Worm (Caenorhabditis elegans): ENCODE measurements around the gene nlp-36.

Gene nlp-36

DNA sequence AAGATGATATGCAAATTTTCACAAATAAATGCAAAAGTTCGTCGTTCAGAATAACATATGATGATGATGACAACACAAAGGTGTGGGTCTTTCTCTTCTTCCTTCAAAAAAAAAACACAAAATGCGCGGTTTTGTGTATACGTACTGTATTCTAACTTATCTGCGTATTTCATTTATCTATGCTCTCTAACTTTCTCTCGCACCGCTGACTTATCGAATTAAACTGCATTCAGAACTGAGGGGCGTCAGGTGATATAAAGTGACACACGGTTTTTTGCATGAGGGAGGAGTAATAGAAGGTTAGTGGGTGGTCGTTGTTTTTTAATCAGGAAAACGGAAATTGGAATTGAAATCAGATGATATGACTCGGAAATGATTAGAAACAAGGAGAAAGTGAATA lies 11.7 kb downstream of the nlp-36 start, which contains the start of gene sod-4 (continued):
- TF ChIP-seq blmp-1 (tag; optimal IDR thresholded peaks at IDR 0.05; ENCODE audit: insufficient read depth) (no peak), nhr-129 (tag; optimal IDR thresholded peaks at IDR 0.05) (peak; percentile 60), R02D3.7 (tag; optimal IDR thresholded peaks at IDR 0.05) (no peak), lin-11 (tag; optimal IDR thresholded peaks at IDR 0.05) (no peak)

DNA sequence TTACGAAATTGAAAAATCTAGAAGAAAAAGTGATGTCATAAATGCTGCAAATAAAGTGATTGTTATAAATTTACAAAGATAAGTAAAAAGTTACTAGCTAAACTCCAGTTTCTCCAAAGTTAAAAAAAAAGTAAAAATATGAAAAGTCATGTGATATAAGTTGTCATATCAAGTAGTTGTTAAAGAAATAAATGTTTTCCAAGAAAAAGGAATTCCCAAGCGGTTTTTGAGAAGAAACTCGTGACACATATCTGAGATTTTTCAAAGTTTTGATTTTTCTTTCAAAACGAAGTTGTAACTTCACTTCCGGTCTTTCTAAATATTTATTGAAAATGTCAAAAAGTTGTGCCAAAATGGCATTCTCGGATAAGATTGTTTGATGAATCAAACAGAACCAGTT lies 12.5 kb downstream of the nlp-36 start:
- TF ChIP-seq lsy-2 (tag; optimal IDR thresholded peaks at IDR 0.05) (peak in 1 of 2 experiments; percentile 23), ztf-4 (tag; optimal IDR thresholded peaks at IDR 0.05) (no peak), C34F6.9 (tag; optimal IDR thresholded peaks at IDR 0.05) (peak; percentile 20)

DNA sequence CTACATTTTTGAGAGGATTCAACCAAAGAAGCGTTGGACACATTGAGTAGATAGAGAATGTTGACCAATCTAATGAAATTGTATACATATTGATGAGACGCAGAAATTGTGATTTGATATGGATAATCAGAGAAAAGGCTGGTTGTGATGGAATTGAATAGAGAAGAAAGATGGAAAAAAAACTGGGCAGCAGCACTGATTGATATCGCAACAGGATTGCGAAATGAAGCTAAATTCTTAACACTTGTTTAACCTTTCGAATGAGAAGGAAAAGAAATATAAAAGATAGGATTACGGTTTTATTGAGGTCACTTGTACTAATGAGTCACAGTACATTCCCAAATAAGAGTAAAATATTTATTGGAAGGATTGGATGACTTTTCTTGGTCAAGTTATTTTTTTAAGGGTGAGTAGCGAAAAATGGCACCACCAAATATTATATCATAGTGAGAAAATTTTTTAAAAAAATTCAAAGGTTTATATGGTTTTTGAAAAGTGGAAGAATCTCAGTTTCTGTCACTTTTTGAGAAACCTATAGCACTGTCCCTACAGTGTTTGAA lies 13.7 kb downstream of the nlp-36 start:
- TF ChIP-seq sma-9 (GFP tag; optimal IDR thresholded peaks at IDR 0.05), result peak; percentile 37
- TF ChIP-seq sma-9 (tag; optimal IDR thresholded peaks at IDR 0.05), result no peak
- no peak for TF ChIP-seq nhr-77 (tag; optimal IDR thresholded peaks at IDR 0.05)
- TF ChIP-seq unc-55 (GFP tag; optimal IDR thresholded peaks at IDR 0.05), result no peak
- TF ChIP-seq nhr-25 (tag; optimal IDR thresholded peaks at IDR 0.05), result no peak
- TF ChIP-seq ceh-16 (tag; optimal IDR thresholded peaks at IDR 0.05), result no peak
- no peak for TF ChIP-seq nhr-129 (tag; optimal IDR thresholded peaks at IDR 0.05)
- TF ChIP-seq egl-27 (tag; optimal IDR thresholded peaks at IDR 0.05), result no peak
- no peak for TF ChIP-seq aly-2 (tag; optimal IDR thresholded peaks at IDR 0.05)
- TF ChIP-seq fos-1 (tag; optimal IDR thresholded peaks at IDR 0.05), result peak; percentile 71
- no peak for TF ChIP-seq skn-1 (tag; optimal IDR thresholded peaks at IDR 0.05)
- peak in 1 of 2 experiments; percentile 35 for TF ChIP-seq lsy-2 (tag; optimal IDR thresholded peaks at IDR 0.05)
- TF ChIP-seq elt-3 (tag; optimal IDR thresholded peaks at IDR 0.05), result no peak
- TF ChIP-seq ztf-11 (tag; optimal IDR thresholded peaks at IDR 0.05), result no peak
- peak; percentile 5 for TF ChIP-seq nhr-21 (tag; optimal IDR thresholded peaks at IDR 0.05)
- TF ChIP-seq ztf-4 (tag; optimal IDR thresholded peaks at IDR 0.05), result no peak
- TF ChIP-seq dmd-4 (tag; optimal IDR thresholded peaks at IDR 0.05), result no peak
- no peak for TF ChIP-seq ZK546.5 (tag; optimal IDR thresholded peaks at IDR 0.05)
- TF ChIP-seq nhr-12 (tag; optimal IDR thresholded peaks at IDR 0.05), result no peak
- no peak for TF ChIP-seq zag-1 (tag; optimal IDR thresholded peaks at IDR 0.05)
- TF ChIP-seq unc-39 (tag; optimal IDR thresholded peaks at IDR 0.05), result no peak
- TF ChIP-seq lin-39 (tag; optimal IDR thresholded peaks at IDR 0.05), result no peak
- no peak for TF ChIP-seq blmp-1 (tag; optimal IDR thresholded peaks at IDR 0.05; ENCODE audit: insufficient read depth)
- no peak for TF ChIP-seq nhr-6 (tag; optimal IDR thresholded peaks at IDR 0.05)
- TF ChIP-seq crh-2 (tag; optimal IDR thresholded peaks at IDR 0.05), result no peak
- no peak for TF ChIP-seq snpc-4 (tag; optimal IDR thresholded peaks at IDR 0.05)
- no peak for TF ChIP-seq alr-1 (tag; optimal IDR thresholded peaks at IDR 0.05)
- TF ChIP-seq mab-5 (tag; optimal IDR thresholded peaks at IDR 0.05), result no peak
- no peak for TF ChIP-seq gmeb-1 (tag; optimal IDR thresholded peaks at IDR 0.05)
- no peak for TF ChIP-seq elt-1 (tag; optimal IDR thresholded peaks at IDR 0.05)
- no peak for TF ChIP-seq F13H6.1 (tag; optimal IDR thresholded peaks at IDR 0.05)
- TF ChIP-seq nhr-237 (tag; optimal IDR thresholded peaks at IDR 0.05), result no peak
- no peak for TF ChIP-seq nhr-11 (tag; optimal IDR thresholded peaks at IDR 0.05)
- TF ChIP-seq ama-1 (optimal IDR thresholded peaks at IDR 0.05), result no peak
- no peak for TF ChIP-seq Y55F3AM.14 (GFP tag; optimal IDR thresholded peaks at IDR 0.05)
- peak; percentile 58 for TF ChIP-seq sma-3 (GFP tag; optimal IDR thresholded peaks at IDR 0.05)

DNA sequence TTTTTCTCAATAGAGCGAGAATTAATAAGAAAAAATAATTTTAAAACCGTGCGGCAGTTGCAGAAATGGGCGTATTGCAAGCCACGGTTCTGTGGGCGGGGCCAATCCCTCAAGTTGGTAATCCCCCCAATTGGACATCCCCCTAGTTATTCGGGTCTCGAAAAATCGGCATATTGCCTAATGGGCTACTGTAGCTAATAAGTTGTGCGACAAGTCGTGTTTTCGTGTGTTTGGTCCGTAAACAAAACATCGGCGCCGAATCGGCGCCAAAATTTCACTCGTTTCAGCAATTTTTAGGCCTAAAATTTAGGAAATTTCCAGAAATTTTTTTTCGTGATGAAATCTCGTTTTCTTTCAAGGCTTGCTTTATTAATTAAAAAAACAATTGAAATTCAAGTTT lies 15.8 kb downstream of the nlp-36 start:
- TF ChIP-seq sma-9 (GFP tag; optimal IDR thresholded peaks at IDR 0.05) (no peak), sma-9 (tag; optimal IDR thresholded peaks at IDR 0.05) (no peak), nhr-21 (tag; optimal IDR thresholded peaks at IDR 0.05) (no peak), ZK546.5 (tag; optimal IDR thresholded peaks at IDR 0.05) (no peak), elt-3 (tag; optimal IDR thresholded peaks at IDR 0.05) (no peak), ceh-82 (tag; optimal IDR thresholded peaks at IDR 0.05) (no peak), nhr-11 (tag; optimal IDR thresholded peaks at IDR 0.05) (no peak), sma-3 (GFP tag; optimal IDR thresholded peaks at IDR 0.05) (no peak)
